Worm (Caenorhabditis elegans) whole organism, young adult: Measurements from ENCODE around the gene fbxb-7.

Source experiments
- C17E4.6 ChIP-seq: fragments of 200-800 bp; sonication (Bioruptor generic); IDR thresholded peaks from 2 replicates; pipeline ENCODE4 v1.3.6; 2022; ENCODE audit warnings: missing genetic modification reagents, missing genetic modification characterization, missing compliant biosample characterization
- D2030.7 ChIP-seq: fragments of 200-800 bp; sonication (Bioruptor generic); IDR thresholded peaks from 2 replicates; pipeline ENCODE4 v1.3.6; 2022; ENCODE audit warnings: missing genetic modification reagents, missing genetic modification characterization, missing compliant biosample characterization
- F39B2.1 ChIP-seq: fragments of 200-800 bp; sonication (Bioruptor generic); IDR thresholded peaks from 2 replicates; pipeline ENCODE4 v1.3.6; 2022; ENCODE audit warnings: missing genetic modification reagents, missing genetic modification characterization, missing compliant biosample characterization
- Y67H2A.10 ChIP-seq: fragments of 200-800 bp; sonication (Bioruptor generic); conservative IDR thresholded peaks from 2 replicates; pipeline ENCODE4 v1.3.6; 2022; ENCODE audit warnings: missing genetic modification reagents, missing genetic modification characterization, missing compliant biosample characterization
- bed-2 ChIP-seq: fragments of 200-800 bp; sonication (Bioruptor generic); IDR thresholded peaks from 2 replicates; pipeline ENCODE4 v1.3.6; 2022; ENCODE audit warnings: missing genetic modification reagents, missing genetic modification characterization, missing compliant biosample characterization
- ceh-100 ChIP-seq: fragments of 200-800 bp; sonication (Bioruptor generic); IDR thresholded peaks from 2 replicates; pipeline ENCODE4 v1.3.6; 2022; ENCODE audit warnings: missing genetic modification reagents, missing genetic modification characterization, missing compliant biosample characterization
- chd-7 ChIP-seq: sonication (generic microtip); optimal IDR thresholded peaks from 2 replicates; lab custom pipeline; 2016; ENCODE audit warnings: mild to moderate bottlenecking, missing genetic modification characterization, moderate library complexity, missing compliant biosample characterization
- efl-1 ChIP-seq: fragments of 150-350 bp; optimal IDR thresholded peaks from 2 replicates; lab custom pipeline; 2014; ENCODE audit warnings: missing biosample characterization, missing genetic modification reagents, missing genetic modification characterization
- egrh-3 ChIP-seq: fragments of 200-800 bp; sonication (Bioruptor generic); IDR thresholded peaks from 2 replicates; pipeline ENCODE4 v1.3.6; 2022; ENCODE audit warnings: missing genetic modification reagents, missing genetic modification characterization, missing compliant biosample characterization
- snpc-4 ChIP-seq, 5 experiments: fragments of 150-350 bp in 1 of 5; sonication (generic microtip) in 4 of 5; optimal IDR thresholded peaks; 2 replicates each; lab custom pipeline; 2014 to 2018; ENCODE audit warnings: missing genetic modification characterization in 5 of 5, missing biosample characterization in 3 of 5, antibody characterized with exemption in 2 of 5, mild to moderate bottlenecking in 2 of 5, missing compliant biosample characterization in 2 of 5, missing genotype in 2 of 5, moderate library complexity in 2 of 5, missing genetic modification reagents in 1 of 5
- tbp1 ChIP-seq: fragments of 200-800 bp; sonication (Bioruptor generic); optimal IDR thresholded peaks from 2 replicates; lab custom pipeline; 2018; ENCODE audit warnings: mild to moderate bottlenecking, missing genetic modification characterization, missing compliant biosample characterization
- unc-62 ChIP-seq: fragments of 150-350 bp; optimal IDR thresholded peaks from 2 replicates; lab custom pipeline; 2014; ENCODE audit warnings: missing biosample characterization, missing genetic modification reagents, missing genetic modification characterization
- ztf-28 ChIP-seq: fragments of 200-800 bp; sonication (Bioruptor generic); IDR thresholded peaks from 2 replicates; pipeline ENCODE4 v1.3.6; 2022; ENCODE audit warnings: missing genetic modification reagents, missing genetic modification characterization, missing compliant biosample characterization

DNA sequence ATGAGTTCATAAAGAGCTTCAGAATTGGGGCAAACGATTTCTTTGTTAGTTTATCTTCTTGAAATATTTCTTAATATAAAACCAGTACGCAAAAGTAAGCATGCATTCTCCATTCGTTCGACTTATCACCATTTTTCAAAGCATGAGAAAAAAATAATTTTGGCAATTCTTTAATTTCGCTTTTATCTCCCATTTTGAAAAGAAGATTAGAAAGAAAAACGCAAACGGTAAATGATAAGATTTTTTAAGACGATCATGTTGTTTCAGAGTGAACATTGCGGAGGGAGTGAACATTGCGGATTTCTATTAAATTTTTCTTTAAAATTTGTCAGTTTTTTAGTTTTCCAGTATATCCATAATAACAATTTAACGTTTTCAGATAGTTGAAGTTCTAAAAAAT lies 37.9 kb upstream of the fbxb-7 start:
- TF ChIP-seq bed-2 (GFP tag; lab: Robert Waterston, UW) (no peak), egrh-3 (GFP tag; lab: Robert Waterston, UW) (no peak), chd-7 (tag; lab: Kevin White, UChicago) (no peak), ztf-28 (no peak), F39B2.1 (GFP tag; lab: Robert Waterston, UW) (no peak), efl-1 (GFP tag; lab: Kevin White, UChicago) (no peak), C17E4.6 (GFP tag; lab: Robert Waterston, UW) (no peak), Y67H2A.10 (GFP tag; lab: Robert Waterston, UW) (no peak), unc-62 (GFP tag; lab: Kevin White, UChicago) (no peak), ceh-100 (GFP tag; lab: Robert Waterston, UW) (no peak), tbp1 (GFP tag; lab: Kevin White, UChicago) (no peak), snpc-4 (GFP tag; optimal IDR thresholded peaks at IDR 0.05; lab: Kevin White, UChicago) (no peak), snpc-4 (tag; optimal IDR thresholded peaks at IDR 0.05; lab: Kevin White, UChicago) (no peak), D2030.7 (GFP tag; lab: Robert Waterston, UW) (no peak)
